Fruit fly (Drosophila melanogaster) whole organism, embryonic: ENCODE results near the gene vers.

ENCODE experiments used
- ATbp ChIP-seq: fragments of 200-800 bp; sonication (Bioruptor generic); optimal IDR thresholded peaks from 2 replicates; lab custom pipeline; 2017; ENCODE audit warnings: missing biosample characterization, mild to moderate bottlenecking, missing genetic modification characterization, missing genetic modification reagents
- CG10543 ChIP-seq: fragments of 200-800 bp; sonication (Bioruptor generic); optimal IDR thresholded peaks from 3 replicates; lab custom pipeline; 2017; ENCODE audit warnings: missing biosample characterization, mild to moderate bottlenecking, missing genetic modification characterization, moderate library complexity
- CG10654 ChIP-seq: fragments of 200-800 bp; sonication (Bioruptor generic); optimal IDR thresholded peaks from 2 replicates; lab custom pipeline; 2016; ENCODE audit warnings: missing biosample characterization, missing genetic modification characterization
- CG12104 ChIP-seq: fragments of 200-800 bp; sonication (Bioruptor generic); optimal IDR thresholded peaks from 3 replicates; lab custom pipeline; 2016; ENCODE audit warnings: missing biosample characterization, missing genetic modification characterization
- CG12391 ChIP-seq: fragments of 200-800 bp; sonication (Bioruptor generic); optimal IDR thresholded peaks from 3 replicates; lab custom pipeline; 2018; ENCODE audit warnings: missing biosample characterization, mild to moderate bottlenecking, missing genetic modification characterization, moderate library complexity
- CG14014 ChIP-seq: fragments of 200-800 bp; sonication (Bioruptor generic); IDR thresholded peaks from 2 replicates; pipeline ENCODE4 v1.3.6; 2022; ENCODE audit warnings: missing biosample characterization, missing genetic modification characterization
- CG14667 ChIP-seq: fragments of 200-800 bp; sonication (Bioruptor generic); IDR thresholded peaks from 2 replicates; pipeline ENCODE4 v1.3.6; 2022; ENCODE audit warnings: missing biosample characterization, missing genetic modification characterization
- CG15514 ChIP-seq: fragments of 200-800 bp; sonication (Bioruptor generic); optimal IDR thresholded peaks from 3 replicates; lab custom pipeline; 2017; ENCODE audit warnings: missing biosample characterization, missing genetic modification characterization, mild to moderate bottlenecking, moderate library complexity, missing genetic modification reagents
- CG30020 ChIP-seq: fragments of 200-800 bp; optimal IDR thresholded peaks from 2 replicates; lab custom pipeline; 2019; ENCODE audit warnings: missing biosample characterization, mild to moderate bottlenecking, missing genetic modification characterization, moderate library complexity
- CG31365 ChIP-seq: fragments of 200-800 bp; sonication (Bioruptor generic); optimal IDR thresholded peaks from 2 replicates; lab custom pipeline; 2018; ENCODE audit warnings: missing biosample characterization, mild to moderate bottlenecking, missing genetic modification characterization
- CG3281 ChIP-seq: fragments of 200-800 bp; sonication (Bioruptor generic); optimal IDR thresholded peaks from 3 replicates; lab custom pipeline; 2017; ENCODE audit warnings: missing biosample characterization, mild to moderate bottlenecking, missing genetic modification characterization
- CG4360 ChIP-seq: fragments of 200-800 bp; sonication (Bioruptor generic); IDR thresholded peaks from 2 replicates; pipeline ENCODE4 v1.3.6; 2022; ENCODE audit warnings: missing biosample characterization, missing genetic modification characterization
- CG4424 ChIP-seq: fragments of 200-800 bp; sonication (Bioruptor generic); optimal IDR thresholded peaks from 3 replicates; lab custom pipeline; 2016; ENCODE audit warnings: missing biosample characterization, missing genetic modification characterization
- CG4617 ChIP-seq: fragments of 200-800 bp; sonication (Bioruptor generic); optimal IDR thresholded peaks from 3 replicates; lab custom pipeline; 2016; ENCODE audit warnings: missing biosample characterization, missing genetic modification characterization, borderline replicate concordance
- CG4707 ChIP-seq: fragments of 200-800 bp; sonication (Bioruptor generic); optimal IDR thresholded peaks from 2 replicates; lab custom pipeline; 2018; ENCODE audit warnings: missing biosample characterization, mild to moderate bottlenecking, missing genetic modification characterization, moderate library complexity
- CG5180 ChIP-seq: fragments of 200-800 bp; sonication (Bioruptor generic); optimal IDR thresholded peaks from 3 replicates; lab custom pipeline; 2017; ENCODE audit warnings: missing biosample characterization, missing genetic modification characterization, mild to moderate bottlenecking, moderate library complexity, missing genetic modification reagents
- CG6272 ChIP-seq: fragments of 200-800 bp; sonication (Bioruptor generic); IDR thresholded peaks from 2 replicates; pipeline ENCODE4 v1.3.6; 2022; ENCODE audit warnings: missing biosample characterization, missing genetic modification characterization
- CG6854 ChIP-seq: fragments of 200-800 bp; sonication (Bioruptor generic); optimal IDR thresholded peaks from 3 replicates; lab custom pipeline; 2017; ENCODE audit warnings: missing biosample characterization, mild to moderate bottlenecking, missing genetic modification characterization
- CG7372 ChIP-seq: fragments of 200-800 bp; sonication (Bioruptor generic); IDR thresholded peaks from 2 replicates; pipeline ENCODE4 v1.3.6; 2022; ENCODE audit warnings: missing biosample characterization, missing genetic modification characterization
- CG8359 ChIP-seq: fragments of 200-800 bp; sonication (Bioruptor generic); optimal IDR thresholded peaks from 2 replicates; lab custom pipeline; 2017; ENCODE audit warnings: missing biosample characterization, mild to moderate bottlenecking, missing genetic modification characterization, borderline replicate concordance
- CG8765 ChIP-seq: fragments of 200-800 bp; sonication (Bioruptor generic); IDR thresholded peaks from 2 replicates; pipeline ENCODE4 v1.3.6; 2022; ENCODE audit warnings: missing biosample characterization, missing genetic modification characterization
- CG9727 ChIP-seq: fragments of 200-800 bp; sonication (Bioruptor generic); optimal IDR thresholded peaks from 3 replicates; lab custom pipeline; 2017; ENCODE audit warnings: missing biosample characterization, mild to moderate bottlenecking, missing genetic modification characterization
- Dfd ChIP-seq, 2 experiments: fragments of >200 bp; optimal IDR thresholded peaks; 2 replicates each; lab custom pipeline; 2017; ENCODE audit warnings: missing biosample characterization in 2 of 2, missing genetic modification characterization in 2 of 2
- Dip2 ChIP-seq: fragments of 200-800 bp; sonication (Bioruptor generic); IDR thresholded peaks from 2 replicates; pipeline ENCODE4 v1.3.6; 2022; ENCODE audit warnings: missing biosample characterization, missing genetic modification characterization
- Dip3 ChIP-seq: fragments of 200-800 bp; sonication (Bioruptor generic); optimal IDR thresholded peaks from 3 replicates; lab custom pipeline; 2016; ENCODE audit warnings: missing biosample characterization, missing genetic modification characterization
- Ets65A ChIP-seq: fragments of 200-800 bp; sonication (Bioruptor generic); peaks from one replicate; lab custom pipeline; 2016; ENCODE audit warnings: missing biosample characterization, missing genetic modification characterization
- Fer2 ChIP-seq: fragments of 200-800 bp; sonication (Bioruptor generic); optimal IDR thresholded peaks from 2 replicates; lab custom pipeline; 2018; ENCODE audit warnings: missing biosample characterization, mild to moderate bottlenecking, missing genetic modification characterization, moderate library complexity
- Hey ChIP-seq: fragments of 200-800 bp; sonication (Bioruptor generic); optimal IDR thresholded peaks from 3 replicates; lab custom pipeline; 2018; ENCODE audit warnings: missing biosample characterization, mild to moderate bottlenecking, missing genetic modification characterization
- Meics ChIP-seq: fragments of 200-800 bp; sonication (Bioruptor generic); optimal IDR thresholded peaks from 2 replicates; lab custom pipeline; 2017; ENCODE audit warnings: missing biosample characterization, mild to moderate bottlenecking, missing genetic modification characterization
- NC2β ChIP-seq: fragments of 200-800 bp; sonication (Bioruptor generic); optimal IDR thresholded peaks from 2 replicates; lab custom pipeline; 2016; ENCODE audit warnings: missing biosample characterization, missing genetic modification characterization
- Rx ChIP-seq: fragments of 200-800 bp; sonication (Bioruptor generic); IDR thresholded peaks from 2 replicates; pipeline ENCODE4 v1.3.6; 2022; ENCODE audit warnings: missing biosample characterization, missing genetic modification characterization
- Taf1 ChIP-seq: fragments of 200-800 bp; sonication (Bioruptor generic); IDR thresholded peaks from 2 replicates; pipeline ENCODE4 v1.3.6; 2022; ENCODE audit warnings: missing biosample characterization, missing genetic modification characterization
- Tbp ChIP-seq: fragments of >200 bp; optimal IDR thresholded peaks from 2 replicates; lab custom pipeline; 2018; ENCODE audit warnings: missing biosample characterization, missing genetic modification characterization
- dan ChIP-seq: fragments of 200-800 bp; sonication (Bioruptor generic); IDR thresholded peaks from 2 replicates; pipeline ENCODE4 v1.3.6; 2022; ENCODE audit warnings: missing biosample characterization, missing genetic modification characterization
- dm ChIP-seq: fragments of 200-800 bp; sonication (Bioruptor generic); optimal IDR thresholded peaks from 3 replicates; lab custom pipeline; 2016; ENCODE audit warnings: missing biosample characterization, missing genetic modification characterization
- emc ChIP-seq: fragments of 200-800 bp; sonication (Bioruptor generic); optimal IDR thresholded peaks from 2 replicates; lab custom pipeline; 2016; ENCODE audit warnings: missing biosample characterization, missing genetic modification characterization
- fd64A ChIP-seq: fragments of 200-800 bp; sonication (Bioruptor generic); optimal IDR thresholded peaks from 3 replicates; lab custom pipeline; 2018; ENCODE audit warnings: missing biosample characterization, mild to moderate bottlenecking, missing genetic modification characterization
- ftz-f1 ChIP-seq: fragments of 200-800 bp; sonication (Bioruptor generic); optimal IDR thresholded peaks from 2 replicates; lab custom pipeline; 2016; ENCODE audit warnings: missing biosample characterization, missing genetic modification characterization
- gro ChIP-seq: fragments of 200-800 bp; sonication (Bioruptor generic); optimal IDR thresholded peaks from 2 replicates; lab custom pipeline; 2016; ENCODE audit warnings: missing biosample characterization, missing genetic modification characterization
- lbe ChIP-seq: fragments of 200-800 bp; sonication (Bioruptor generic); optimal IDR thresholded peaks from 2 replicates; lab custom pipeline; 2016; ENCODE audit warnings: missing biosample characterization, mild to moderate bottlenecking, missing genetic modification characterization
- mam ChIP-seq: fragments of 200-800 bp; sonication (Bioruptor generic); optimal IDR thresholded peaks from 3 replicates; lab custom pipeline; 2016; ENCODE audit warnings: missing biosample characterization, missing genetic modification characterization
- odd ChIP-seq: fragments of 200-800 bp; sonication (Bioruptor generic); optimal IDR thresholded peaks from 2 replicates; lab custom pipeline; 2017; ENCODE audit warnings: missing biosample characterization, mild to moderate bottlenecking, missing genetic modification characterization
- scrt ChIP-seq: fragments of 200-800 bp; sonication (Bioruptor generic); optimal IDR thresholded peaks from 2 replicates; lab custom pipeline; 2018; ENCODE audit warnings: missing biosample characterization, mild to moderate bottlenecking, missing genetic modification characterization, moderate library complexity
- sens ChIP-seq: fragments of 200-800 bp; sonication (Bioruptor generic); peaks from one replicate; lab custom pipeline; 2016; ENCODE audit warnings: missing biosample characterization, missing genetic modification characterization
- sna ChIP-seq: fragments of 200-800 bp; sonication (Bioruptor generic); IDR thresholded peaks from 2 replicates; pipeline ENCODE4 v1.3.6; 2022; ENCODE audit warnings: missing biosample characterization, missing genetic modification characterization; ENCODE audit not compliant: partially characterized antibody
- tup ChIP-seq: fragments of 200-800 bp; sonication (Bioruptor generic); optimal IDR thresholded peaks from 2 replicates; lab custom pipeline; 2016; ENCODE audit warnings: missing biosample characterization, mild to moderate bottlenecking, missing genetic modification characterization, moderate library complexity
- wek ChIP-seq: fragments of 200-800 bp; sonication (Bioruptor generic); optimal IDR thresholded peaks from 3 replicates; lab custom pipeline; 2018; ENCODE audit warnings: missing biosample characterization, mild to moderate bottlenecking, missing genetic modification characterization, moderate library complexity
- wor ChIP-seq: fragments of 200-800 bp; sonication (Bioruptor generic); IDR thresholded peaks from 2 replicates; pipeline ENCODE4 v1.3.6; 2022; ENCODE audit warnings: missing biosample characterization, missing genetic modification characterization
- zfh1 ChIP-seq: fragments of 200-800 bp; sonication (Bioruptor generic); IDR thresholded peaks from 3 replicates; pipeline ENCODE4 v1.3.6; 2022; ENCODE audit warnings: missing biosample characterization, missing genetic modification characterization

Gene vers

DNA sequence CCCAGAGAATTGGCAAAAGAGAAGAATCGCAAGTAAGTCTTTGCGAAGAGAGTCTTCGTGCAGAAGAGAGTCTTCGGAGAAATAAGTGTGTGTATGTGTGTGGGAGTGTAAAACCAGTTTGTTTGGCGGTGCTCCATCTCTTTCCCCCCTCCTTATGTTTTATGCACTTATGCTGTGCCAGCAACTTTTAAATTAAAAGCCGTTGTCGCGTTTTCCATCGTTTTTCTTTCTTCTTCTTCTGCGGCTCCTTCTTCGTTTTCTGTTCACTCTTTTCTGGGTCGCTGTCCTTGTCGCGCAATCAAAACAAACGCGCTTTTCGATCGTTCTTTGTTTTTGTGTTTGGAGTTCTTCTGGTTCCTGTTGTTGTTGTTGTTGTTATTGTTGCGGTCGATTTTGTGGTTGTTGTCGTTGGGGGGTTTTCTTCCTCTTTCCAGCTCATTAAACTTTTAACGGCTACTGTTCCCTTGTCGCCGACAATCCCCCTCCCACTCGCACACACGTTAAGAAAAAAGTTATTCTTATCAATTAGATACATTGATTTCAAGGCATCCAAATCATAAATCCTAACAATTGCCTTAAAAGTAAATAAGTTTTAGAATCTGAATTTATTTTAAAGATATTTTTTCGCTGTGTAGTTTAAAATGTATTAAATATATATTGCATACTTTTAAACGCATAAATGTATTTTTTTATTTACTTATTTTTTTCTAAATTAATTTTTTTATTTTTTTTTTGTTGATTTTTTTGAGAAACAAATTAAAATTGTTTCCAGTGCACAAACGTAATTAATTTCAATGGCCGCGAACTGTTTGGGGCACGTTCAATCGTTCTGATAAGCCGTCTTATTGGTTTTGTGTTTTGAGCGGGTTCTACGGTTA, 4.6 kb upstream of the vers start (continued):
- no peak for TF ChIP-seq Tbp (GFP tag; lab: Kevin White, UChicago)
- TF ChIP-seq CG10543 (GFP tag; lab: Kevin White, UChicago): no peak
- peak; percentile 90 for TF ChIP-seq CG9727 (GFP tag; lab: Kevin White, UChicago)
- peak; percentile 49; the same call in 1 of the 2 replicates for TF ChIP-seq CG7372 (GFP tag; lab: Robert Waterston, UW)
- no peak for TF ChIP-seq Dip3 (GFP tag; lab: Kevin White, UChicago)
- TF ChIP-seq CG6272 (GFP tag; lab: Robert Waterston, UW): no peak
- no peak for TF ChIP-seq tup (GFP tag; lab: Kevin White, UChicago)
- peak; percentile 26 for TF ChIP-seq CG15514 (GFP tag; lab: Kevin White, UChicago)
- TF ChIP-seq emc (GFP tag; lab: Kevin White, UChicago): no peak
- no peak for TF ChIP-seq Taf1 (GFP tag; lab: Robert Waterston, UW)
- TF ChIP-seq CG31365: no peak
- TF ChIP-seq sens: peak; percentile 95
- TF ChIP-seq CG4360 (GFP tag; lab: Robert Waterston, UW): peak; percentile 91
- TF ChIP-seq CG6854 (GFP tag; lab: Kevin White, UChicago): peak; percentile 14
- peak; percentile 66 for TF ChIP-seq CG8359 (GFP tag; lab: Kevin White, UChicago)
- no peak for TF ChIP-seq CG8765 (GFP tag; lab: Robert Waterston, UW)
- peak; percentile 81 for TF ChIP-seq odd (GFP tag; lab: Kevin White, UChicago)
- peak; percentile 80 for TF ChIP-seq CG4424 (GFP tag; lab: Kevin White, UChicago)
- TF ChIP-seq scrt (GFP tag; lab: Kevin White, UChicago): no peak
- no peak for TF ChIP-seq fd64A (GFP tag; lab: Kevin White, UChicago)
- TF ChIP-seq wek (GFP tag; lab: Kevin White, UChicago): no peak
- no peak for TF ChIP-seq ftz-f1 (GFP tag; lab: Kevin White, UChicago)
- peak; percentile 33 for TF ChIP-seq CG5180 (GFP tag; lab: Kevin White, UChicago)
- no peak for TF ChIP-seq CG4617 (GFP tag; lab: Kevin White, UChicago)
- TF ChIP-seq CG3281 (GFP tag; lab: Kevin White, UChicago): peak; percentile 64
- no peak for TF ChIP-seq Dfd (GFP tag; optimal IDR thresholded peaks at IDR 0.05; lab: Kevin White, UChicago)
- TF ChIP-seq CG14667 (GFP tag; lab: Robert Waterston, UW): peak; percentile 58; the same call in 1 of the 2 replicates
- peak; percentile 82 for TF ChIP-seq Meics
- TF ChIP-seq gro: no peak
- TF ChIP-seq Ets65A: peak; percentile 96
- TF ChIP-seq dan (GFP tag; lab: Robert Waterston, UW): no peak
- TF ChIP-seq wor: peak; percentile 66
- peak; percentile 61; the same call in 2 of the 3 replicates for TF ChIP-seq zfh1 (GFP tag; lab: Robert Waterston, UW)
- TF ChIP-seq sna (GFP tag; lab: Robert Waterston, UW): no peak
- peak; percentile 68 for TF ChIP-seq CG14014 (GFP tag; lab: Robert Waterston, UW)
- peak; percentile 24 for TF ChIP-seq CG4707
- no peak for TF ChIP-seq lbe (GFP tag; lab: Kevin White, UChicago)
- TF ChIP-seq Fer2 (tag; lab: Kevin White, UChicago): peak; percentile 39
- TF ChIP-seq Hey (tag; lab: Kevin White, UChicago): no peak
- TF ChIP-seq NC2β: no peak
- TF ChIP-seq CG10654 (GFP tag; lab: Kevin White, UChicago): peak; percentile 60
- TF ChIP-seq Rx (GFP tag; lab: Robert Waterston, UW): no peak
- no peak for TF ChIP-seq Dip2 (GFP tag; lab: Robert Waterston, UW)
- TF ChIP-seq dm (GFP tag; lab: Kevin White, UChicago): no peak
- TF ChIP-seq ATbp (GFP tag; lab: Kevin White, UChicago): peak; percentile 47
- TF ChIP-seq CG30020 (tag; lab: Kevin White, UChicago): peak; percentile 77
- TF ChIP-seq CG12104 (GFP tag; lab: Kevin White, UChicago): peak; percentile 72
- peak; percentile 27 for TF ChIP-seq mam (GFP tag; lab: Kevin White, UChicago)
- peak; percentile 95 for TF ChIP-seq CG12391 (tag; lab: Kevin White, UChicago)
